Worm (Caenorhabditis elegans) whole organism, young adult: ENCODE results near the gene ZC190.8.
A peak's percentile ranks its signal among the peaks of the same experiment; 100 is the strongest.

Experiments
- B0035.1 ChIP-seq: sonication (generic microtip); optimal IDR thresholded peaks from 2 replicates; lab custom pipeline; 2016; ENCODE audit warnings: missing genetic modification characterization, mild to moderate bottlenecking, missing compliant biosample characterization, missing genotype, missing genetic modification reagents
- B0261.1 ChIP-seq: sonication (generic microtip); optimal IDR thresholded peaks from 2 replicates; lab custom pipeline; 2016; ENCODE audit warnings: mild to moderate bottlenecking, missing genetic modification characterization, moderate library complexity, missing compliant biosample characterization
- B0336.3 ChIP-seq: fragments of 200-800 bp; sonication (Bioruptor generic); IDR thresholded peaks from 2 replicates; pipeline ENCODE4 v1.3.6; 2022; ENCODE audit warnings: missing genetic modification characterization, missing compliant biosample characterization
- C17E4.6 ChIP-seq: fragments of 200-800 bp; sonication (Bioruptor generic); IDR thresholded peaks from 2 replicates; pipeline ENCODE4 v1.3.6; 2022; ENCODE audit warnings: missing genetic modification reagents, missing genetic modification characterization, missing compliant biosample characterization
- F23B12.7 ChIP-seq: sonication (generic microtip); optimal IDR thresholded peaks from 2 replicates; lab custom pipeline; 2017; ENCODE audit warnings: missing genetic modification characterization, mild to moderate bottlenecking, missing compliant biosample characterization, antibody characterized with exemption, moderate library complexity; ENCODE audit not compliant: insufficient read depth
- F33H1.4 ChIP-seq: fragments of 200-800 bp; sonication (Bioruptor generic); IDR thresholded peaks from 2 replicates; pipeline ENCODE4 v1.3.6; 2022; ENCODE audit warnings: missing genetic modification reagents, missing genetic modification characterization, missing compliant biosample characterization
- F37B4.10 ChIP-seq: fragments of 200-800 bp; sonication (Bioruptor generic); IDR thresholded peaks from 2 replicates; pipeline ENCODE4 v1.3.6; 2022; ENCODE audit warnings: missing genetic modification characterization, missing compliant biosample characterization
- F57A8.1 ChIP-seq: fragments of 200-800 bp; sonication (Bioruptor generic); optimal IDR thresholded peaks from 2 replicates; lab custom pipeline; 2018; ENCODE audit warnings: mild to moderate bottlenecking, missing genetic modification characterization, moderate library complexity, missing compliant biosample characterization
- T07F8.4 ChIP-seq: sonication (generic microtip); optimal IDR thresholded peaks from 2 replicates; lab custom pipeline; 2016; ENCODE audit warnings: mild to moderate bottlenecking, missing genetic modification characterization, moderate library complexity, missing compliant biosample characterization
- T26A5.8 ChIP-seq: sonication (generic microtip); optimal IDR thresholded peaks from 2 replicates; lab custom pipeline; 2016; ENCODE audit warnings: missing genetic modification characterization, missing compliant biosample characterization
- Y53G8AR.9 ChIP-seq: fragments of 200-800 bp; sonication (Bioruptor generic); conservative IDR thresholded peaks from 2 replicates; pipeline ENCODE4 v1.3.6; 2022; ENCODE audit warnings: missing genetic modification reagents, missing genetic modification characterization, missing compliant biosample characterization
- Y56A3A.18 ChIP-seq: fragments of 200-800 bp; sonication (Bioruptor generic); IDR thresholded peaks from 2 replicates; pipeline ENCODE4 v1.3.6; 2022; ENCODE audit warnings: missing genetic modification reagents, missing genetic modification characterization, missing compliant biosample characterization
- Y79H2A.3 ChIP-seq: fragments of 200-800 bp; sonication (Bioruptor generic); conservative IDR thresholded peaks from 2 replicates; pipeline ENCODE4 v1.3.6; 2022; ENCODE audit warnings: missing genetic modification reagents, missing genetic modification characterization, missing compliant biosample characterization
- ZK185.1 ChIP-seq: sonication (generic microtip); optimal IDR thresholded peaks from 2 replicates; lab custom pipeline; 2016; ENCODE audit warnings: mild to moderate bottlenecking, missing genetic modification characterization, missing compliant biosample characterization; ENCODE audit not compliant: poor library complexity, severe bottlenecking
- attf-5 ChIP-seq: fragments of 200-800 bp; sonication (Bioruptor generic); optimal IDR thresholded peaks from 2 replicates; lab custom pipeline; 2018; ENCODE audit warnings: mild to moderate bottlenecking, missing genetic modification characterization, missing compliant biosample characterization
- attf-6 ChIP-seq: fragments of 200-800 bp; sonication (Bioruptor generic); IDR thresholded peaks from 2 replicates; pipeline ENCODE4 v1.3.6; 2022; ENCODE audit warnings: missing genetic modification reagents, missing genetic modification characterization, missing compliant biosample characterization
- ceh-100 ChIP-seq: fragments of 200-800 bp; sonication (Bioruptor generic); IDR thresholded peaks from 2 replicates; pipeline ENCODE4 v1.3.6; 2022; ENCODE audit warnings: missing genetic modification reagents, missing genetic modification characterization, missing compliant biosample characterization
- ceh-40 ChIP-seq: fragments of 200-800 bp; sonication (Bioruptor generic); IDR thresholded peaks from 2 replicates; pipeline ENCODE4 v1.3.6; 2022; ENCODE audit warnings: missing genetic modification characterization, missing compliant biosample characterization
- ceh-79 ChIP-seq: sonication (generic microtip); optimal IDR thresholded peaks from 2 replicates; lab custom pipeline; 2017; ENCODE audit warnings: mild to moderate bottlenecking, missing genetic modification characterization, missing compliant biosample characterization
- ceh-91 ChIP-seq: fragments of 200-800 bp; sonication (Bioruptor generic); IDR thresholded peaks from 2 replicates; pipeline ENCODE4 v1.3.6; 2022; ENCODE audit warnings: missing genetic modification reagents, missing genetic modification characterization, missing compliant biosample characterization
- die-1 ChIP-seq: sonication (generic microtip); optimal IDR thresholded peaks from 2 replicates; lab custom pipeline; 2016; ENCODE audit warnings: missing genotype, mild to moderate bottlenecking, missing genetic modification characterization, missing compliant biosample characterization
- dox-1 ChIP-seq: fragments of 200-800 bp; sonication (Bioruptor generic); IDR thresholded peaks from 2 replicates; pipeline ENCODE4 v1.3.6; 2022; ENCODE audit warnings: missing genetic modification reagents, missing genetic modification characterization, missing compliant biosample characterization
- dpff-1 ChIP-seq: sonication (generic microtip); optimal IDR thresholded peaks from 2 replicates; lab custom pipeline; 2017; ENCODE audit warnings: mild to moderate bottlenecking, missing genetic modification characterization, missing compliant biosample characterization
- egrh-3 ChIP-seq: fragments of 200-800 bp; sonication (Bioruptor generic); IDR thresholded peaks from 2 replicates; pipeline ENCODE4 v1.3.6; 2022; ENCODE audit warnings: missing genetic modification reagents, missing genetic modification characterization, missing compliant biosample characterization
- gei-17 ChIP-seq: fragments of 200-800 bp; sonication (Bioruptor generic); optimal IDR thresholded peaks from 2 replicates; lab custom pipeline; 2018; ENCODE audit warnings: mild to moderate bottlenecking, missing genetic modification characterization, missing compliant biosample characterization
- hmg-1.2 ChIP-seq: fragments of 200-800 bp; sonication (Bioruptor generic); IDR thresholded peaks from 2 replicates; pipeline ENCODE4 v1.3.6; 2022; ENCODE audit warnings: missing genetic modification reagents, missing genetic modification characterization, missing compliant biosample characterization
- hrde-1 ChIP-seq: sonication (generic microtip); optimal IDR thresholded peaks from 2 replicates; lab custom pipeline; 2016; ENCODE audit warnings: missing genetic modification characterization, mild to moderate bottlenecking, missing compliant biosample characterization, moderate library complexity, missing genotype, missing genetic modification reagents, borderline replicate concordance
- hsf-1 ChIP-seq: fragments of 200-800 bp; sonication (Bioruptor generic); IDR thresholded peaks from 2 replicates; pipeline ENCODE4 v1.3.6; 2022; ENCODE audit warnings: missing genetic modification reagents, missing genetic modification characterization, missing compliant biosample characterization
- let-526 ChIP-seq: fragments of 200-800 bp; sonication (Bioruptor generic); IDR thresholded peaks from 2 replicates; pipeline ENCODE4 v1.3.6; 2022; ENCODE audit warnings: missing genetic modification reagents, missing genetic modification characterization, missing compliant biosample characterization
- lin-35 ChIP-seq, 3 experiments: fragments of 150-350 bp in 2 of 3; sonication (generic microtip) in 1 of 3; optimal IDR thresholded peaks; 2 replicates each; lab custom pipeline; 2014 to 2018; ENCODE audit warnings: missing biosample characterization in 3 of 3, missing genetic modification characterization in 3 of 3, missing genetic modification reagents in 3 of 3
- madf-6 ChIP-seq: fragments of 200-800 bp; sonication (Bioruptor generic); IDR thresholded peaks from 2 replicates; pipeline ENCODE4 v1.3.6; 2022; ENCODE audit warnings: missing genetic modification reagents, missing genetic modification characterization, missing compliant biosample characterization
- madf-8 ChIP-seq: fragments of 200-800 bp; sonication (Bioruptor generic); conservative IDR thresholded peaks from 2 replicates; pipeline ENCODE4 v1.3.6; 2022; ENCODE audit warnings: missing genetic modification reagents, missing genetic modification characterization, missing compliant biosample characterization
- mes-4 ChIP-seq: sonication (generic microtip); optimal IDR thresholded peaks from 2 replicates; lab custom pipeline; 2016; ENCODE audit warnings: missing genotype, missing genetic modification characterization, missing compliant biosample characterization
- nfyb-1 ChIP-seq: fragments of 200-800 bp; sonication (Bioruptor generic); IDR thresholded peaks from 2 replicates; pipeline ENCODE4 v1.3.6; 2022; ENCODE audit warnings: missing genetic modification reagents, missing genetic modification characterization, missing compliant biosample characterization
- nhr-80 ChIP-seq: sonication (generic microtip); optimal IDR thresholded peaks from 2 replicates; lab custom pipeline; 2016; ENCODE audit warnings: missing genetic modification characterization, missing compliant biosample characterization
- rec-8 ChIP-seq, 2 experiments: sonication (generic microtip); optimal IDR thresholded peaks; 2 replicates each; lab custom pipeline; 2016; ENCODE audit warnings: mild to moderate bottlenecking in 2 of 2, missing genetic modification characterization in 2 of 2, missing genetic modification reagents in 2 of 2, missing genotype in 2 of 2, missing biosample characterization in 1 of 2, missing compliant biosample characterization in 1 of 2, moderate library complexity in 1 of 2
- snpc-1.1 ChIP-seq: sonication (generic microtip); optimal IDR thresholded peaks from 2 replicates; lab custom pipeline; 2017; ENCODE audit warnings: missing genetic modification characterization, mild to moderate bottlenecking, missing compliant biosample characterization, antibody characterized with exemption, moderate library complexity, missing genotype, missing genetic modification reagents; ENCODE audit not compliant: insufficient read depth
- snpc-3.4 ChIP-seq: sonication (generic microtip); optimal IDR thresholded peaks from 2 replicates; lab custom pipeline; 2017; ENCODE audit warnings: missing genetic modification characterization, mild to moderate bottlenecking, missing compliant biosample characterization, antibody characterized with exemption, moderate library complexity, missing genotype, missing genetic modification reagents
- tlf-1 ChIP-seq: fragments of 200-800 bp; sonication (Bioruptor generic); optimal IDR thresholded peaks from 2 replicates; lab custom pipeline; 2018; ENCODE audit warnings: mild to moderate bottlenecking, missing genetic modification characterization, missing compliant biosample characterization
- unc-130 ChIP-seq: sonication (generic microtip); optimal IDR thresholded peaks from 2 replicates; lab custom pipeline; 2016; ENCODE audit warnings: missing genetic modification reagents, missing genetic modification characterization, missing compliant biosample characterization
- zim-3 ChIP-seq: sonication (generic microtip); optimal IDR thresholded peaks from 2 replicates; lab custom pipeline; 2017; ENCODE audit warnings: mild to moderate bottlenecking, missing genetic modification characterization, moderate library complexity, missing compliant biosample characterization
- ztf-22 ChIP-seq: fragments of 200-800 bp; sonication (Bioruptor generic); optimal IDR thresholded peaks from 2 replicates; lab custom pipeline; 2018; ENCODE audit warnings: mild to moderate bottlenecking, missing genetic modification characterization, moderate library complexity, missing compliant biosample characterization
- ztf-26 ChIP-seq: sonication (generic microtip); optimal IDR thresholded peaks from 2 replicates; lab custom pipeline; 2017; ENCODE audit warnings: missing genetic modification characterization, missing compliant biosample characterization

Gene ZC190.8

ce11 chrV:8648251-8648650 is 39.4 kb downstream of the ZC190.8 start:
- peak; percentile 17; the same call in 1 of the 2 replicates for TF ChIP-seq dox-1 (GFP tag; lab: Robert Waterston, UW)
- no peak for TF ChIP-seq hrde-1 (tag; lab: Kevin White, UChicago)
- TF ChIP-seq F57A8.1 (GFP tag; lab: Kevin White, UChicago), result no peak
- no peak for TF ChIP-seq B0261.1
- no peak for TF ChIP-seq T07F8.4 (tag; lab: Kevin White, UChicago)
- no peak for TF ChIP-seq zim-3 (tag; lab: Kevin White, UChicago)
- no peak for TF ChIP-seq ztf-22
- TF ChIP-seq nhr-80, result peak; percentile 93
- no peak for TF ChIP-seq rec-8 (tag; optimal IDR thresholded peaks at IDR 0.05; lab: Kevin White, UChicago)
- TF ChIP-seq ceh-100 (GFP tag; lab: Robert Waterston, UW), result no peak
- TF ChIP-seq egrh-3, result no peak
- no peak for TF ChIP-seq T26A5.8 (tag; lab: Kevin White, UChicago)
- no peak for TF ChIP-seq snpc-3.4 (tag; lab: Kevin White, UChicago)

ce11 chrV:8643093-8643492 is 44.5 kb downstream of the ZC190.8 start, which contains the start of gene asp-13:
TSS of gene asp-13 (minus strand) at chrV:8643193.
- TF ChIP-seq nhr-80 (peak; percentile 12), F23B12.7 (tag; lab: Kevin White, UChicago) (no peak), dpff-1 (tag; lab: Kevin White, UChicago) (no peak)

ce11 chrV:8641266-8641665 is 46.3 kb downstream of the ZC190.8 start, which contains the start of gene F28A12.3:
TSS of gene F28A12.3 (minus strand) at chrV:8641366.
- TF ChIP-seq tlf-1 (GFP tag; lab: Kevin White, UChicago) (no peak), lin-35 (GFP tag; optimal IDR thresholded peaks at IDR 0.05; lab: Kevin White, UChicago) (no peak), attf-5 (GFP tag; lab: Kevin White, UChicago) (no peak), ZK185.1 (tag; lab: Kevin White, UChicago) (no peak), F33H1.4 (GFP tag; lab: Robert Waterston, UW) (no peak), Y53G8AR.9 (GFP tag; lab: Robert Waterston, UW) (no peak), rec-8 (tag; optimal IDR thresholded peaks at IDR 0.05; lab: Kevin White, UChicago) (no peak), C17E4.6 (GFP tag; lab: Robert Waterston, UW) (no peak), Y79H2A.3 (no peak), unc-130 (no peak), madf-6 (GFP tag; lab: Robert Waterston, UW) (no peak), dox-1 (GFP tag; lab: Robert Waterston, UW) (no peak), attf-6 (GFP tag; lab: Robert Waterston, UW) (no peak), F37B4.10 (GFP tag; lab: Robert Waterston, UW) (no peak), ceh-40 (no peak), nfyb-1 (GFP tag; lab: Robert Waterston, UW) (no peak), snpc-1.1 (tag; lab: Kevin White, UChicago) (no peak), ceh-79 (tag; lab: Kevin White, UChicago) (no peak)
- TF ChIP-seq, all 124 proteins: peak for 0

ce11 chrV:8637666-8638271 is 49.8 kb downstream of the ZC190.8 start, which contains the start of the genes F28A12.10 and acd-4:
TSS of gene F28A12.10 (minus strand) at chrV:8637766.
TSS of gene acd-4 (plus strand) at chrV:8638221.
- no peak for TF ChIP-seq madf-8 (GFP tag; lab: Robert Waterston, UW)
- no peak for TF ChIP-seq hmg-1.2
- no peak for TF ChIP-seq die-1 (tag; lab: Kevin White, UChicago)
- TF ChIP-seq rec-8 (tag; optimal IDR thresholded peaks at IDR 0.05; lab: Kevin White, UChicago), result no peak
- TF ChIP-seq ztf-26 (tag; lab: Kevin White, UChicago), result no peak
- TF ChIP-seq hsf-1 (GFP tag; lab: Robert Waterston, UW), result no peak
- TF ChIP-seq gei-17 (GFP tag; lab: Kevin White, UChicago), result no peak
- no peak for TF ChIP-seq B0336.3 (GFP tag; lab: Robert Waterston, UW)
- no peak for TF ChIP-seq B0035.1 (tag; lab: Kevin White, UChicago)
- TF ChIP-seq mes-4 (tag; lab: Kevin White, UChicago), result no peak
- no peak for TF ChIP-seq Y56A3A.18 (GFP tag; lab: Robert Waterston, UW)
- TF ChIP-seq attf-6 (GFP tag; lab: Robert Waterston, UW), result no peak
- no peak for TF ChIP-seq hrde-1 (tag; lab: Kevin White, UChicago)
- no peak for TF ChIP-seq ceh-91 (GFP tag; lab: Robert Waterston, UW)
- TF ChIP-seq let-526 (GFP tag; lab: Robert Waterston, UW), result no peak
